Fruit fly (Drosophila melanogaster) S2 (cell line): ENCODE results near the gene Lcp65Ab1.

ENCODE experiments used
- CG8478 ChIP-seq: fragments of >200 bp; optimal IDR thresholded peaks from 2 replicates; lab custom pipeline; 2018
- CTCF ChIP-seq, 2 experiments: fragments of >200 bp; optimal IDR thresholded peaks; 2 replicates each; lab custom pipeline; 2018

DNA sequence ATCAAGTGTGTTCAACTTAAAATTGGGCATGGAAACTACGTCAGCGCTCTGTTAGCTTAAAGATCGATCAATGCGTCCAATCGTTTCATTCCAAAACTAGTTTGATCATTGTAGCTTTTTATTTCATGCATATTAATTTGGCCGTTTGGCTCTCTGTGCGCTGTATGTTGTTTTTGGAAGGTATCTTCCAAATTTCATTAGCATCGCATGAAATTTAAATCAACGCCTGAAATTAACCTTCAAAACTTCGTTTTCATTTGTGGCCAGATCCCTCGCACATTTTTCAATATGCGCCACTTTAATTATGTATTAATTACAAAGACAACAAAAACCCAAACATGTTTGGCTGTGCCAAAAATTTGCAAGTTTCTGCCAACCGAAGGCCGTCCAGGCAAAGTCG, 10.8 kb upstream of the Lcp65Ab1 start:
- no peak for TF ChIP-seq CTCF (optimal IDR thresholded peaks at IDR 0.05; lab: Kevin White, UChicago)
- TF ChIP-seq CG8478 (lab: Kevin White, UChicago): no peak
